Worm (Caenorhabditis elegans) whole organism, midembryonic: ENCODE data around the gene folt-2.

Experiments
- cog-1 ChIP-seq: sonication (generic microtip); optimal IDR thresholded peaks from 2 replicates; lab custom pipeline; 2016; ENCODE audit warnings: missing genetic modification characterization, missing compliant biosample characterization
- flt-1 ChIP-seq: fragments of 200-800 bp; sonication (Bioruptor generic); IDR thresholded peaks from 2 replicates; pipeline ENCODE4 v1.3.6; 2022; ENCODE audit warnings: missing genetic modification characterization, missing compliant biosample characterization
- klf-2 ChIP-seq: fragments of 200-800 bp; sonication (Bioruptor generic); conservative IDR thresholded peaks from 2 replicates; pipeline ENCODE4 v1.3.6; 2022; ENCODE audit warnings: missing genetic modification reagents, missing genetic modification characterization, missing compliant biosample characterization
- ref-1 ChIP-seq: fragments of 200-800 bp; sonication (Bioruptor generic); conservative IDR thresholded peaks from 2 replicates; pipeline ENCODE4 v1.3.6; 2022; ENCODE audit warnings: missing genetic modification reagents, missing genetic modification characterization, missing compliant biosample characterization
- ztf-23 ChIP-seq: fragments of 200-800 bp; sonication (Bioruptor generic); IDR thresholded peaks from 2 replicates; pipeline ENCODE4 v1.3.6; 2022; ENCODE audit warnings: missing genetic modification reagents, missing genetic modification characterization, missing compliant biosample characterization

- TF ChIP-seq cog-1 (tag; lab: Kevin White, UChicago) (no peak), ref-1 (no peak), klf-2 (GFP tag; lab: Robert Waterston, UW) (no peak), flt-1 (GFP tag; lab: Robert Waterston, UW) (no peak), ztf-23 (no peak)
These were observed at the start of gene folt-2 for ce11 chrV:2875422-2875821.
